Worm (Caenorhabditis elegans) whole organism, late embryonic: ENCODE results near the gene cul-5.

Experiments
- dmd-4 ChIP-seq: sonication (generic microtip); optimal IDR thresholded peaks from 2 replicates; lab custom pipeline; 2016; ENCODE audit warnings: borderline replicate concordance, missing genetic modification characterization, missing compliant biosample characterization
- nhr-11 ChIP-seq: fragments of 150-350 bp; optimal IDR thresholded peaks from 2 replicates; lab custom pipeline; 2014; ENCODE audit warnings: missing biosample characterization, missing genetic modification characterization
- odd-2 ChIP-seq: sonication (generic microtip); optimal IDR thresholded peaks from 2 replicates; lab custom pipeline; 2017; ENCODE audit warnings: antibody characterized with exemption, mild to moderate bottlenecking, missing genetic modification characterization, missing compliant biosample characterization
- pag-3 ChIP-seq: sonication (generic microtip); optimal IDR thresholded peaks from 2 replicates; lab custom pipeline; 2016; ENCODE audit warnings: missing compliant biosample characterization, missing genetic modification characterization, borderline replicate concordance
- pax-1 ChIP-seq: fragments of 150-350 bp; optimal IDR thresholded peaks from 2 replicates; lab custom pipeline; 2014; ENCODE audit warnings: missing biosample characterization, missing genetic modification characterization
- tbx-2 ChIP-seq: sonication (generic microtip); optimal IDR thresholded peaks from 2 replicates; lab custom pipeline; 2016; ENCODE audit warnings: missing genetic modification characterization, missing compliant biosample characterization
- unc-3 ChIP-seq, 2 experiments: fragments of 200-800 bp in 1 of 2; sonication (Bioruptor generic) in 1 of 2; sonication (generic microtip) in 1 of 2; conservative IDR thresholded peaks in 1 of 2; optimal IDR thresholded peaks in 1 of 2; 2 replicates each; pipeline versions ENCODE4 v1.3.6 to Lab custom; 2016 to 2022; ENCODE audit warnings: missing compliant biosample characterization in 2 of 2, missing genetic modification characterization in 2 of 2, missing genetic modification reagents in 1 of 2
- unc-86 ChIP-seq: sonication (generic microtip); optimal IDR thresholded peaks from 2 replicates; lab custom pipeline; 2016; ENCODE audit warnings: missing genetic modification characterization, missing compliant biosample characterization

DNA sequence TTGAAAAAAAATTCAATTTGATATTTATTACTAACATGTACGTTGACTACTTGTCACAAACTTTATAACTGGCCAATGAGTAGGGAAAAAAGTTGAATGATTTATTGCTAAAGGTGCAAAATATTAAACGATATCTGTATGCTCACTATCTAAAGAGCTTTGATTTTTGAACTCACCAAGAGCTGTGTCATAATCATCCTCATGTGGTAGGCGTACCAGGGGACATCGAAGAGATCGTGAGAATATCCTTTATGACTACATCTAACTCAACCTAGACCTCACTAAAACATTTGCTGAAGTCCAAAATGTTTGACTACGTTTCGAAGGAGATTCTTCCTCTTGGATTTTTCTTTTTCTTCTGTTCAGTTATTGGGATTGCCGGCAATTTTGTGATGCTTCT is 27.1 kb upstream of the cul-5 start, which contains the start of gene srsx-28:
- TF ChIP-seq tbx-2 (no peak), unc-86 (no peak), dmd-4 (tag; lab: Kevin White, UChicago) (no peak), odd-2 (tag; lab: Kevin White, UChicago) (no peak), unc-3 (GFP tag; conservative IDR thresholded peaks at IDR 0.05; lab: Robert Waterston, UW) (no peak), unc-3 (tag; optimal IDR thresholded peaks at IDR 0.05; lab: Kevin White, UChicago) (no peak), nhr-11 (tag; lab: Kevin White, UChicago) (no peak), pag-3 (no peak), pax-1 (tag; lab: Kevin White, UChicago) (no peak)
